Worm (Caenorhabditis elegans) whole organism, mixed stage, embryonic: ENCODE measurements around the gene arg-1.

Source experiments
- M03D4.4 ChIP-seq: sonication (generic microtip); optimal IDR thresholded peaks from 2 replicates; lab custom pipeline; 2017; ENCODE audit warnings: mild to moderate bottlenecking, missing genetic modification characterization, missing compliant biosample characterization
- drap-1 ChIP-seq: fragments of 200-800 bp; sonication (Bioruptor generic); optimal IDR thresholded peaks from 3 replicates; lab custom pipeline; 2018; ENCODE audit warnings: mild to moderate bottlenecking, missing genetic modification characterization, missing compliant biosample characterization
- nhr-12 ChIP-seq: fragments of 150-350 bp; optimal IDR thresholded peaks from 2 replicates; lab custom pipeline; 2014; ENCODE audit warnings: missing biosample characterization, missing genetic modification characterization
- nhr-237 ChIP-seq: fragments of 150-350 bp; optimal IDR thresholded peaks from 2 replicates; lab custom pipeline; 2014; ENCODE audit warnings: missing biosample characterization, missing genetic modification characterization
- nhr-28 ChIP-seq: fragments of 150-350 bp; optimal IDR thresholded peaks from 2 replicates; lab custom pipeline; 2014; ENCODE audit warnings: missing biosample characterization, missing genetic modification characterization
- pha-4 ChIP-seq: fragments of 150-350 bp; optimal IDR thresholded peaks from 2 replicates; lab custom pipeline; 2018; ENCODE audit warnings: missing biosample characterization, missing genetic modification reagents, missing genetic modification characterization
- sem-2 ChIP-seq: fragments of 200-800 bp; sonication (Bioruptor generic); optimal IDR thresholded peaks from 2 replicates; lab custom pipeline; 2018; ENCODE audit warnings: mild to moderate bottlenecking, missing genetic modification characterization, missing compliant biosample characterization
- snpc-4 ChIP-seq: fragments of 150-350 bp; optimal IDR thresholded peaks from 2 replicates; lab custom pipeline; 2014; ENCODE audit warnings: missing biosample characterization, missing genetic modification characterization
- unc-120 ChIP-seq: sonication (generic microtip); optimal IDR thresholded peaks from 2 replicates; lab custom pipeline; 2017; ENCODE audit warnings: missing genetic modification characterization, missing compliant biosample characterization; ENCODE audit not compliant: poor library complexity, severe bottlenecking
- unc-62 ChIP-seq: fragments of 150-350 bp; optimal IDR thresholded peaks from 2 replicates; lab custom pipeline; 2014; ENCODE audit warnings: missing biosample characterization, missing genetic modification reagents, missing genetic modification characterization
- ztf-11 ChIP-seq: fragments of 150-350 bp; optimal IDR thresholded peaks from 2 replicates; lab custom pipeline; 2014; ENCODE audit warnings: missing biosample characterization, missing genetic modification characterization

DNA sequence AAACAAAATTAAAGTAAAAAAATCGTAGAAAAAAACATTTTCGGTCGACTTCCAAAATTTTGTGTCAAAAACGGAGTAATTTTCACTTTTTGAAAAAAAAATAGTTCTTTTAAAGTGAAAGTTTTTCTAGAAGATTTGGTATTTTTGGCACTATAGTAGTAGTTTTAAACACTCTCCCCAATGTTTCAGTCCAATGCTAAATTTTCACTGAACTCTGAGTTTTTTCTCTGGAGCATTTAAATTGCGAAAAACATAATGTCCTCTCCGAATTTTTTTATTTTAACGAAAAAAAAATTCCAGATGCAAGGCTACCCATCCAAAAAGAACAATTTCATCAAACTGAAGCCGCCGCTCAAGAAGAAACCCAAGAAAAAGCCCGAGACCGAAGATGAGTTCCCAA, 29.4 kb downstream of the arg-1 start, which contains the start of gene C14E2.7:
- TF ChIP-seq nhr-237 (tag; lab: Kevin White, UChicago) (no peak), ztf-11 (no peak), drap-1 (GFP tag; lab: Kevin White, UChicago) (no peak), pha-4 (tag; lab: Kevin White, UChicago) (no peak), sem-2 (GFP tag; lab: Kevin White, UChicago) (no peak), unc-120 (tag; lab: Kevin White, UChicago) (no peak), snpc-4 (tag; lab: Kevin White, UChicago) (no peak), nhr-12 (tag; lab: Kevin White, UChicago) (no peak), nhr-28 (no peak), M03D4.4 (tag; lab: Kevin White, UChicago) (no peak), unc-62 (GFP tag; lab: Kevin White, UChicago) (no peak)
